ENCODE assay signal across 4 fruit fly cellular contexts in the genomic region with DNA sequence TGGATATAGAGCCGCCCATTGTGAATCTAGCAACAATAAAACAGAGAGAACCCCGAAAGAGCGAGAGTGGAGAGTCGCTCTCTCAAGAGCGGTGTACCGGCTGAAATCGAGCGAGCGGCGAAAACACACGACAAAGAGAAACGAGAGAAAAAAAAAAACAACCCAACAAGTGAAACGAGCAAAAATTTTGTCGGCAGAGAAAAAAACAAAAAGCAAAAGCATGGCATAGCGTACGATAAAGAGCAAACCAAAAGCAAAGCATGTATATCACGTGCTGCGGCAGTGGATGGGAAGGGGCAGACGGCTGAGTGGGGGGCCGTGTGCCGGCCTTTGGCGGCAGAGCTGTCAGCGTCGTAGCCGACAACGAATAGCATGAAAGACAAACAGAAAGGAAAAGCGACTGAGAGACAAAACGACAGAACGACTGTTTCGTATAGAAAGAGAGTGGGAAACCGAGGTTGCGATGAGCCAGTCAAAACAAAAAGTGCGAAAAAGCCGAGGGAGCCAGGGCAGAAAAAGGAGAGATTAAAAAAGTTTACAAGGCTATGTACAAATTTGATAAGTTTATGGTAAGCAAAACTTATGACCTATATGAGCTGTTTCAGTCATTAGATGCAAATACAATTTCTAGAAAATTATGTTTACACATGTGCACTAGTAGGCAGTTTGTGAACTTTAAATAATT.
A peak's percentile ranks its signal among the peaks of the same experiment; 100 is the strongest.
TF ChIP-seq lines count a peak whose summit lies in the region.

No protein-coding gene starts in this region.

TF ChIP-seq in whole organism, embryonic, 481 proteins besides CTCF, POLR2A, EP300 and RAD21 (continued from another document and continues in another):
- TF ChIP-seq kni (GFP tag; optimal IDR thresholded peaks at IDR 0.05; lab: Kevin White, UChicago) (peak; percentile 74), Ravus (GFP tag; IDR thresholded peaks at IDR 0.05; lab: Robert Waterston, UW) (no peak), chm (GFP tag; IDR thresholded peaks at IDR 0.05; lab: Robert Waterston, UW) (peak; percentile 53; the same call in 1 of the 2 replicates), CG10543 (GFP tag; optimal IDR thresholded peaks at IDR 0.05; lab: Kevin White, UChicago) (peak; percentile 37), sna (GFP tag; IDR thresholded peaks at IDR 0.05; lab: Robert Waterston, UW; ENCODE audit: partially characterized antibody) (peak; percentile 57; the same call in 1 of the 2 replicates), CG34376 (GFP tag; optimal IDR thresholded peaks at IDR 0.05; lab: Kevin White, UChicago) (peak; percentile 32), hbn (GFP tag; IDR thresholded peaks at IDR 0.05; lab: Robert Waterston, UW; ENCODE audit: partially characterized antibody) (peak; percentile 57; the same call in 1 of the 2 replicates), CG7786 (GFP tag; optimal IDR thresholded peaks at IDR 0.05; lab: Kevin White, UChicago) (no peak), CG16863 (GFP tag; optimal IDR thresholded peaks at IDR 0.05; lab: Kevin White, UChicago) (no peak), Adf1 (GFP tag; IDR thresholded peaks at IDR 0.05; lab: Robert Waterston, UW) (peak; percentile 97), Scr (GFP tag; IDR thresholded peaks at IDR 0.05; lab: Robert Waterston, UW; ENCODE audit: partially characterized antibody) (peak; percentile 43), Dll (GFP tag; IDR thresholded peaks at IDR 0.05; lab: Robert Waterston, UW; ENCODE audit: partially characterized antibody) (peak; percentile 46; the same call in 1 of the 4 replicates), CG17385 (GFP tag; optimal IDR thresholded peaks at IDR 0.05; lab: Kevin White, UChicago) (peak; percentile 7), HmgZ (tag; optimal IDR thresholded peaks at IDR 0.05; lab: Kevin White, UChicago) (peak; percentile 29), BEAF-32 (GFP tag; optimal IDR thresholded peaks at IDR 0.05; lab: Kevin White, UChicago) (no peak), Xrp1 (GFP tag; IDR thresholded peaks at IDR 0.05; lab: Robert Waterston, UW) (0 out of 2 replicates have a peak, but pooled peaks have one; percentile 20), oc (tag; optimal IDR thresholded peaks at IDR 0.05; lab: Kevin White, UChicago) (no peak), so (GFP tag; IDR thresholded peaks at IDR 0.05; lab: Robert Waterston, UW) (peak; percentile 67; the same call in 1 of the 3 replicates), Lhr (GFP tag; optimal IDR thresholded peaks at IDR 0.05; lab: Kevin White, UChicago) (no peak), chn (GFP tag; optimal IDR thresholded peaks at IDR 0.05; lab: Kevin White, UChicago) (peak; percentile 5), Rx (GFP tag; IDR thresholded peaks at IDR 0.05; lab: Robert Waterston, UW) (no peak), HLHmδ (GFP tag; optimal IDR thresholded peaks at IDR 0.05; lab: Kevin White, UChicago) (peak; percentile 11), CG7987 (GFP tag; optimal IDR thresholded peaks at IDR 0.05; lab: Kevin White, UChicago) (peak; percentile 89), CG12391 (tag; optimal IDR thresholded peaks at IDR 0.05; lab: Kevin White, UChicago) (no peak), nom (GFP tag; optimal IDR thresholded peaks at IDR 0.05; lab: Kevin White, UChicago) (peak; percentile 94), stc (GFP tag; IDR thresholded peaks at IDR 0.05; lab: Robert Waterston, UW) (0 out of 2 replicates have a peak, but pooled peaks have one; percentile 10), CG10209 (GFP tag; optimal IDR thresholded peaks at IDR 0.05; lab: Kevin White, UChicago) (peak; percentile 85), CG14014 (GFP tag; IDR thresholded peaks at IDR 0.05; lab: Robert Waterston, UW) (peak; percentile 36; the same call in 1 of the 2 replicates)

TF ChIP-seq in whole organism, prepupa, 60 proteins besides CTCF, POLR2A, EP300 and RAD21 (continued from another document):
- TF ChIP-seq Ets96B (tag; optimal IDR thresholded peaks at IDR 0.05; lab: Kevin White, UChicago), result peak; percentile 20
- peak; percentile 79 for TF ChIP-seq Lpt (GFP tag; optimal IDR thresholded peaks at IDR 0.05; lab: Kevin White, UChicago)
- TF ChIP-seq CG6792 (GFP tag; optimal IDR thresholded peaks at IDR 0.05; lab: Kevin White, UChicago), result peak; percentile 40
- TF ChIP-seq achi (GFP tag; optimal IDR thresholded peaks at IDR 0.05; lab: Kevin White, UChicago), result peak; percentile 39
- TF ChIP-seq svp (GFP tag; lab: Kevin White, UChicago), result no peak
- TF ChIP-seq CG8632 (GFP tag; optimal IDR thresholded peaks at IDR 0.05; lab: Kevin White, UChicago), result peak; percentile 20
- TF ChIP-seq Ets21C (GFP tag; optimal IDR thresholded peaks at IDR 0.05; lab: Kevin White, UChicago), result no peak
- peak; percentile 92 for TF ChIP-seq eg (GFP tag; IDR thresholded peaks at IDR 0.05; lab: Robert Waterston, UW)
- peak; percentile 88 for TF ChIP-seq CG9139 (GFP tag; optimal IDR thresholded peaks at IDR 0.05; lab: Kevin White, UChicago)
- TF ChIP-seq net (GFP tag; optimal IDR thresholded peaks at IDR 0.05; lab: Kevin White, UChicago), result peak; percentile 76
- TF ChIP-seq CG32006 (GFP tag; optimal IDR thresholded peaks at IDR 0.05; lab: Kevin White, UChicago), result peak; percentile 37
- peak; percentile 14 for TF ChIP-seq CG3032 (tag; optimal IDR thresholded peaks at IDR 0.05; lab: Kevin White, UChicago)
- peak; percentile 33 for TF ChIP-seq Hr38 (GFP tag; optimal IDR thresholded peaks at IDR 0.05; lab: Kevin White, UChicago)
- peak; percentile 88 for TF ChIP-seq Eip78C (GFP tag; lab: Kevin White, UChicago)
- TF ChIP-seq OdsH (GFP tag; optimal IDR thresholded peaks at IDR 0.05; lab: Kevin White, UChicago), result no peak
- no peak for TF ChIP-seq pdm3 (GFP tag; optimal IDR thresholded peaks at IDR 0.05; lab: Kevin White, UChicago)
- no peak for TF ChIP-seq CG4318 (GFP tag; optimal IDR thresholded peaks at IDR 0.05; lab: Kevin White, UChicago)
- TF ChIP-seq Met (GFP tag; optimal IDR thresholded peaks at IDR 0.05; lab: Kevin White, UChicago), result no peak
- TF ChIP-seq salr (GFP tag; optimal IDR thresholded peaks at IDR 0.05; lab: Kevin White, UChicago), result peak; percentile 41 to 50
- peak; percentile 79 for TF ChIP-seq CG6808 (GFP tag; optimal IDR thresholded peaks at IDR 0.05; lab: Kevin White, UChicago)
- peak; percentile 80 for TF ChIP-seq fkh (GFP tag; optimal IDR thresholded peaks at IDR 0.05; lab: Kevin White, UChicago)
- TF ChIP-seq CG8319 (GFP tag; optimal IDR thresholded peaks at IDR 0.05; lab: Kevin White, UChicago), result peak; percentile 8
- TF ChIP-seq dac (GFP tag; optimal IDR thresholded peaks at IDR 0.05; lab: Kevin White, UChicago), result no peak
- peak; percentile 96 for TF ChIP-seq CG6163 (GFP tag; IDR thresholded peaks at IDR 0.05; lab: Robert Waterston, UW)
- peak; percentile 87 to 93 for TF ChIP-seq ss (GFP tag; optimal IDR thresholded peaks at IDR 0.05; lab: Kevin White, UChicago)
- peak; percentile 82 for TF ChIP-seq CG6276 (GFP tag; optimal IDR thresholded peaks at IDR 0.05; lab: Kevin White, UChicago)
- TF ChIP-seq CG31627 (GFP tag; optimal IDR thresholded peaks at IDR 0.05; lab: Kevin White, UChicago), result no peak
- TF ChIP-seq CG10669 (GFP tag; optimal IDR thresholded peaks at IDR 0.05; lab: Kevin White, UChicago), result no peak
- TF ChIP-seq Eip75B (GFP tag; optimal IDR thresholded peaks at IDR 0.05; lab: Kevin White, UChicago), result peak; percentile 61
- no peak for TF ChIP-seq topi (GFP tag; optimal IDR thresholded peaks at IDR 0.05; lab: Kevin White, UChicago)
- TF ChIP-seq CG1621 (tag; optimal IDR thresholded peaks at IDR 0.05; lab: Kevin White, UChicago), result peak; percentile 75

TF ChIP-seq in whole organism, pupa, 21 proteins besides CTCF, POLR2A, EP300 and RAD21 (continued from another document):
- TF ChIP-seq D1 (tag; optimal IDR thresholded peaks at IDR 0.05; lab: Kevin White, UChicago), result no peak
- peak; percentile 55 for TF ChIP-seq Snoo (tag; optimal IDR thresholded peaks at IDR 0.05; lab: Kevin White, UChicago)
- TF ChIP-seq CG34367 (tag; optimal IDR thresholded peaks at IDR 0.05; lab: Kevin White, UChicago), result peak; percentile 58

TF ChIP-seq in whole organism, wandering third instar larva, 38 proteins besides CTCF, POLR2A, EP300 and RAD21 (continued from another document):
- TF ChIP-seq Hnf4 (GFP tag; optimal IDR thresholded peaks at IDR 0.05; lab: Kevin White, UChicago), result no peak
- TF ChIP-seq N (GFP tag; optimal IDR thresholded peaks at IDR 0.05; lab: Kevin White, UChicago), result no peak
- peak; percentile 26 for TF ChIP-seq CG32264 (GFP tag; optimal IDR thresholded peaks at IDR 0.05; lab: Kevin White, UChicago)
- TF ChIP-seq Abd-B (GFP tag; optimal IDR thresholded peaks at IDR 0.05; lab: Kevin White, UChicago), result no peak
- no peak for TF ChIP-seq HLH106 (tag; optimal IDR thresholded peaks at IDR 0.05; lab: Kevin White, UChicago)
- TF ChIP-seq tai (GFP tag; optimal IDR thresholded peaks at IDR 0.05; lab: Kevin White, UChicago), result no peak
- no peak for TF ChIP-seq lola (GFP tag; optimal IDR thresholded peaks at IDR 0.05; lab: Kevin White, UChicago)
- TF ChIP-seq Dif (GFP tag; optimal IDR thresholded peaks at IDR 0.05; lab: Kevin White, UChicago; ENCODE audit: partially characterized antibody), result peak; percentile 95
- TF ChIP-seq Hr78 (GFP tag; optimal IDR thresholded peaks at IDR 0.05; lab: Kevin White, UChicago), result no peak
- peak; percentile 60 for TF ChIP-seq Sp1 (GFP tag; optimal IDR thresholded peaks at IDR 0.05; lab: Kevin White, UChicago)
- peak; percentile 7 for TF ChIP-seq Hr83 (GFP tag; optimal IDR thresholded peaks at IDR 0.05; lab: Kevin White, UChicago; ENCODE audit: poor library complexity, severe bottlenecking)
- TF ChIP-seq foxo (GFP tag; optimal IDR thresholded peaks at IDR 0.05; lab: Kevin White, UChicago), result peak in 1 of 2 experiments; percentile 51
- no peak for TF ChIP-seq dsf (GFP tag; optimal IDR thresholded peaks at IDR 0.05; lab: Kevin White, UChicago; ENCODE audit: borderline replicate concordance)
- no peak for TF ChIP-seq ey (GFP tag; optimal IDR thresholded peaks at IDR 0.05; lab: Kevin White, UChicago)
- no peak for TF ChIP-seq Vsx2 (GFP tag; optimal IDR thresholded peaks at IDR 0.05; lab: Kevin White, UChicago; ENCODE audit: partially characterized antibody)
- TF ChIP-seq h (GFP tag; optimal IDR thresholded peaks at IDR 0.05; lab: Kevin White, UChicago), result peak; percentile 21
